Fruit fly (Drosophila melanogaster) whole organism, embryonic: Measurements from ENCODE around the gene Ldaf1.

Experiments
- Bdp1 ChIP-seq: fragments of 200-800 bp; sonication (Bioruptor generic); optimal IDR thresholded peaks from 3 replicates; lab custom pipeline; 2016; ENCODE audit warnings: missing biosample characterization, missing genetic modification characterization
- CG1024 ChIP-seq: fragments of 200-800 bp; sonication (Bioruptor generic); IDR thresholded peaks from 2 replicates; pipeline ENCODE4 v1.3.6; 2022; ENCODE audit warnings: missing biosample characterization, missing genetic modification characterization
- CG10654 ChIP-seq: fragments of 200-800 bp; sonication (Bioruptor generic); optimal IDR thresholded peaks from 2 replicates; lab custom pipeline; 2016; ENCODE audit warnings: missing biosample characterization, missing genetic modification characterization
- CG11723 ChIP-seq: fragments of 200-800 bp; sonication (Bioruptor generic); optimal IDR thresholded peaks from 2 replicates; lab custom pipeline; 2017; ENCODE audit warnings: missing biosample characterization, mild to moderate bottlenecking, missing genetic modification characterization
- CG12299 ChIP-seq: fragments of 200-800 bp; sonication (Bioruptor generic); optimal IDR thresholded peaks from 2 replicates; lab custom pipeline; 2018; ENCODE audit warnings: missing biosample characterization, mild to moderate bottlenecking, missing genetic modification characterization
- CG1233 ChIP-seq: fragments of 200-800 bp; sonication (Bioruptor generic); optimal IDR thresholded peaks from 4 replicates; lab custom pipeline; 2018; ENCODE audit warnings: missing biosample characterization, mild to moderate bottlenecking, missing genetic modification characterization
- CG12391 ChIP-seq: fragments of 200-800 bp; sonication (Bioruptor generic); optimal IDR thresholded peaks from 3 replicates; lab custom pipeline; 2018; ENCODE audit warnings: missing biosample characterization, mild to moderate bottlenecking, missing genetic modification characterization, moderate library complexity
- CG14014 ChIP-seq: fragments of 200-800 bp; sonication (Bioruptor generic); IDR thresholded peaks from 2 replicates; pipeline ENCODE4 v1.3.6; 2022; ENCODE audit warnings: missing biosample characterization, missing genetic modification characterization
- CG14441 ChIP-seq: fragments of 200-800 bp; sonication (Bioruptor generic); IDR thresholded peaks from 2 replicates; pipeline ENCODE4 v1.3.6; 2022; ENCODE audit warnings: missing biosample characterization, missing genetic modification characterization
- CG14710 ChIP-seq: fragments of 200-800 bp; sonication (Bioruptor generic); optimal IDR thresholded peaks from 3 replicates; lab custom pipeline; 2019; ENCODE audit warnings: missing biosample characterization, mild to moderate bottlenecking, missing genetic modification characterization, moderate library complexity
- CG16779 ChIP-seq: fragments of 200-800 bp; sonication (Bioruptor generic); IDR thresholded peaks from 2 replicates; pipeline ENCODE4 v1.3.6; 2022; ENCODE audit warnings: missing biosample characterization, missing genetic modification characterization
- CG17359 ChIP-seq: fragments of 200-800 bp; sonication (Bioruptor generic); optimal IDR thresholded peaks from 3 replicates; lab custom pipeline; 2018; ENCODE audit warnings: missing biosample characterization, mild to moderate bottlenecking, missing genetic modification characterization, moderate library complexity
- CG17385 ChIP-seq: fragments of 200-800 bp; sonication (Bioruptor generic); optimal IDR thresholded peaks from 3 replicates; lab custom pipeline; 2018; ENCODE audit warnings: missing biosample characterization, mild to moderate bottlenecking, missing genetic modification characterization
- CG1832 ChIP-seq: fragments of 200-800 bp; sonication (Bioruptor generic); optimal IDR thresholded peaks from 2 replicates; lab custom pipeline; 2017; ENCODE audit warnings: missing biosample characterization, mild to moderate bottlenecking, missing genetic modification characterization, inconsistent platforms
- CG18476 ChIP-seq: fragments of 200-800 bp; sonication (Bioruptor generic); optimal IDR thresholded peaks from 2 replicates; lab custom pipeline; 2016; ENCODE audit warnings: missing biosample characterization, mild to moderate bottlenecking, missing genetic modification characterization
- CG18599 ChIP-seq: fragments of 200-800 bp; sonication (Bioruptor generic); optimal IDR thresholded peaks from 3 replicates; lab custom pipeline; 2017; ENCODE audit warnings: missing biosample characterization, missing genetic modification characterization, mild to moderate bottlenecking, moderate library complexity, missing genetic modification reagents
- CG2678 ChIP-seq: fragments of 200-800 bp; sonication (Bioruptor generic); optimal IDR thresholded peaks from 3 replicates; lab custom pipeline; 2019; ENCODE audit warnings: missing biosample characterization, mild to moderate bottlenecking, missing genetic modification characterization, moderate library complexity
- CG3163 ChIP-seq: fragments of 200-800 bp; sonication (Bioruptor generic); optimal IDR thresholded peaks from 3 replicates; lab custom pipeline; 2016; ENCODE audit warnings: missing biosample characterization, missing genetic modification characterization
- CG4282 ChIP-seq: fragments of 200-800 bp; sonication (Bioruptor generic); optimal IDR thresholded peaks from 2 replicates; lab custom pipeline; 2016; ENCODE audit warnings: missing biosample characterization, missing genetic modification characterization
- CG4707 ChIP-seq: fragments of 200-800 bp; sonication (Bioruptor generic); optimal IDR thresholded peaks from 2 replicates; lab custom pipeline; 2018; ENCODE audit warnings: missing biosample characterization, mild to moderate bottlenecking, missing genetic modification characterization, moderate library complexity
- CG4820 ChIP-seq: fragments of 200-800 bp; sonication (Bioruptor generic); optimal IDR thresholded peaks from 3 replicates; lab custom pipeline; 2016; ENCODE audit warnings: missing biosample characterization, missing genetic modification characterization
- CG6175 ChIP-seq: fragments of 200-800 bp; sonication (Bioruptor generic); IDR thresholded peaks from 3 replicates; pipeline ENCODE4 v1.3.6; 2022; ENCODE audit warnings: missing biosample characterization, missing genetic modification characterization
- CG6791 ChIP-seq: fragments of 200-800 bp; sonication (Bioruptor generic); IDR thresholded peaks from 3 replicates; pipeline ENCODE4 v1.3.6; 2022; ENCODE audit warnings: missing biosample characterization, missing genetic modification characterization; ENCODE audit not compliant: partially characterized antibody
- Chrac-16 ChIP-seq: fragments of 200-800 bp; sonication (Bioruptor generic); optimal IDR thresholded peaks from 3 replicates; lab custom pipeline; 2016; ENCODE audit warnings: missing biosample characterization, missing genetic modification characterization
- Dek ChIP-seq: fragments of 200-800 bp; sonication (Bioruptor generic); optimal IDR thresholded peaks from 3 replicates; lab custom pipeline; 2019; ENCODE audit warnings: missing biosample characterization, mild to moderate bottlenecking, missing genetic modification characterization, moderate library complexity
- Dll ChIP-seq: fragments of 200-800 bp; sonication (Bioruptor generic); IDR thresholded peaks from 4 replicates; pipeline ENCODE4 v1.3.6; 2022; ENCODE audit warnings: missing biosample characterization, missing genetic modification characterization; ENCODE audit not compliant: partially characterized antibody
- Dref ChIP-seq: fragments of 200-800 bp; sonication (Bioruptor generic); IDR thresholded peaks from 2 replicates; pipeline ENCODE4 v1.3.6; 2022; ENCODE audit warnings: missing biosample characterization, missing genetic modification characterization
- E2f1 ChIP-seq: fragments of 200-800 bp; sonication (Bioruptor generic); IDR thresholded peaks from 2 replicates; pipeline ENCODE4 v1.3.6; 2022; ENCODE audit warnings: missing biosample characterization, missing genetic modification characterization
- Fer1 ChIP-seq: fragments of 200-800 bp; sonication (Bioruptor generic); optimal IDR thresholded peaks from 2 replicates; lab custom pipeline; 2017; ENCODE audit warnings: missing biosample characterization, mild to moderate bottlenecking, missing genetic modification characterization
- MBD-R2 ChIP-seq: fragments of 200-800 bp; sonication (Bioruptor generic); IDR thresholded peaks from 2 replicates; pipeline ENCODE4 v1.3.6; 2022; ENCODE audit warnings: missing biosample characterization, missing genetic modification characterization
- Nf-YB ChIP-seq: fragments of 200-800 bp; sonication (Bioruptor generic); optimal IDR thresholded peaks from 3 replicates; lab custom pipeline; 2019; ENCODE audit warnings: missing biosample characterization, mild to moderate bottlenecking, missing genetic modification characterization, moderate library complexity
- Pdp1 ChIP-seq, 2 experiments: fragments of 200-800 bp; sonication (Bioruptor generic); optimal IDR thresholded peaks; 3 replicates each; lab custom pipeline; 2016; ENCODE audit warnings: missing biosample characterization in 2 of 2, missing genetic modification characterization in 2 of 2, mild to moderate bottlenecking in 1 of 2, moderate library complexity in 1 of 2
- Ravus ChIP-seq: fragments of 200-800 bp; sonication (Bioruptor generic); IDR thresholded peaks from 2 replicates; pipeline ENCODE4 v1.3.6; 2022; ENCODE audit warnings: missing biosample characterization, missing genetic modification characterization
- Sin3A ChIP-seq: fragments of >200 bp; optimal IDR thresholded peaks from 2 replicates; lab custom pipeline; 2018
- Trl ChIP-seq, 3 experiments: fragments of >200 bp in 2 of 3; fragments of 200-800 bp in 1 of 3; sonication (Bioruptor generic) in 1 of 3; optimal IDR thresholded peaks; 2 replicates in 1 of 3; 3 replicates in 2 of 3; lab custom pipeline; 2016 to 2017; ENCODE audit warnings: missing biosample characterization in 1 of 3, missing genetic modification characterization in 1 of 3
- ara ChIP-seq: fragments of 200-800 bp; sonication (Bioruptor generic); IDR thresholded peaks from 2 replicates; pipeline ENCODE4 v1.3.6; 2022; ENCODE audit warnings: missing biosample characterization, missing genetic modification characterization
- bigmax ChIP-seq: fragments of 200-800 bp; sonication (Bioruptor generic); optimal IDR thresholded peaks from 2 replicates; lab custom pipeline; 2018; ENCODE audit warnings: missing biosample characterization, mild to moderate bottlenecking, missing genetic modification characterization
- cg ChIP-seq: fragments of 200-800 bp; sonication (Bioruptor generic); optimal IDR thresholded peaks from 3 replicates; lab custom pipeline; 2019; ENCODE audit warnings: missing biosample characterization, mild to moderate bottlenecking, missing genetic modification characterization, moderate library complexity
- corto ChIP-seq: fragments of 200-800 bp; sonication (Bioruptor generic); optimal IDR thresholded peaks from 2 replicates; lab custom pipeline; 2016; ENCODE audit warnings: missing biosample characterization, mild to moderate bottlenecking, missing genetic modification characterization, moderate library complexity
- da ChIP-seq: fragments of 200-800 bp; sonication (Bioruptor generic); optimal IDR thresholded peaks from 2 replicates; lab custom pipeline; 2016; ENCODE audit warnings: missing biosample characterization, missing genetic modification characterization
- dm ChIP-seq: fragments of 200-800 bp; sonication (Bioruptor generic); optimal IDR thresholded peaks from 3 replicates; lab custom pipeline; 2016; ENCODE audit warnings: missing biosample characterization, missing genetic modification characterization
- dmrt11E ChIP-seq: fragments of 200-800 bp; sonication (Bioruptor generic); optimal IDR thresholded peaks from 3 replicates; lab custom pipeline; 2018; ENCODE audit warnings: missing biosample characterization, mild to moderate bottlenecking, missing genetic modification characterization, moderate library complexity
- ems ChIP-seq: fragments of 200-800 bp; sonication (Bioruptor generic); optimal IDR thresholded peaks from 3 replicates; lab custom pipeline; 2016; ENCODE audit warnings: missing biosample characterization, missing genetic modification characterization
- fu2 ChIP-seq: fragments of 200-800 bp; sonication (Bioruptor generic); optimal IDR thresholded peaks from 2 replicates; lab custom pipeline; 2016; ENCODE audit warnings: missing biosample characterization, missing genetic modification characterization
- jigr1 ChIP-seq: fragments of 200-800 bp; sonication (Bioruptor generic); IDR thresholded peaks from 3 replicates; pipeline ENCODE4 v1.3.6; 2022; ENCODE audit warnings: missing biosample characterization, missing genetic modification characterization
- jumu ChIP-seq: fragments of 200-800 bp; sonication (Bioruptor generic); optimal IDR thresholded peaks from 3 replicates; lab custom pipeline; 2016; ENCODE audit warnings: missing biosample characterization, missing genetic modification characterization
- sima ChIP-seq: fragments of 200-800 bp; sonication (Bioruptor generic); optimal IDR thresholded peaks from 2 replicates; lab custom pipeline; 2016; ENCODE audit warnings: missing biosample characterization, missing genetic modification characterization
- tna ChIP-seq: fragments of 200-800 bp; sonication (Bioruptor generic); IDR thresholded peaks from 2 replicates; pipeline ENCODE4 v1.3.6; 2022; ENCODE audit warnings: missing biosample characterization, missing genetic modification characterization; ENCODE audit not compliant: partially characterized antibody
- wdn ChIP-seq: fragments of 200-800 bp; sonication (Bioruptor generic); IDR thresholded peaks from 2 replicates; pipeline ENCODE4 v1.3.6; 2022; ENCODE audit warnings: missing biosample characterization, missing genetic modification characterization
- wek ChIP-seq: fragments of 200-800 bp; sonication (Bioruptor generic); optimal IDR thresholded peaks from 3 replicates; lab custom pipeline; 2018; ENCODE audit warnings: missing biosample characterization, mild to moderate bottlenecking, missing genetic modification characterization, moderate library complexity

Gene Ldaf1

dm6 chrX:1861620-1862184, 40.0 kb downstream of the Ldaf1 start, which contains the start of gene deltaCOP (continued):
- no peak for TF ChIP-seq CG1832
- TF ChIP-seq CG2678 = no peak
- peak; percentile 85 for TF ChIP-seq Sin3A (lab: Kevin White, UChicago)
- TF ChIP-seq fu2 = peak; percentile 94
- TF ChIP-seq CG14441 (GFP tag; lab: Robert Waterston, UW) = peak; percentile 75
- TF ChIP-seq CG12391 (tag; lab: Kevin White, UChicago) = peak; percentile 78
- peak; percentile 83 for TF ChIP-seq CG14014 (GFP tag; lab: Robert Waterston, UW)
- TF ChIP-seq Nf-YB (GFP tag; lab: Kevin White, UChicago) = peak; percentile 50
- peak; percentile 65 for TF ChIP-seq cg
- TF ChIP-seq CG4707 (GFP tag; lab: Kevin White, UChicago) = no peak
- TF ChIP-seq CG4820 = peak; percentile 80
- TF ChIP-seq da (GFP tag; lab: Kevin White, UChicago) = peak; percentile 88
- no peak for TF ChIP-seq CG16779 (GFP tag; lab: Robert Waterston, UW)
- TF ChIP-seq CG6175 (GFP tag; lab: Robert Waterston, UW) = peak; percentile 79
- peak; percentile 91 for TF ChIP-seq jumu (GFP tag; lab: Kevin White, UChicago)
- TF ChIP-seq Chrac-16 (GFP tag; lab: Kevin White, UChicago) = peak; percentile 87
- TF ChIP-seq corto (GFP tag; lab: Kevin White, UChicago) = no peak
- peak; percentile 74 for TF ChIP-seq E2f1
- TF ChIP-seq wdn (GFP tag; lab: Robert Waterston, UW) = peak; percentile 81
- TF ChIP-seq CG14710 (tag; lab: Kevin White, UChicago) = peak; percentile 64
- peak; percentile 88 for TF ChIP-seq ems
- TF ChIP-seq CG18476 (GFP tag; lab: Kevin White, UChicago) = peak; percentile 78
- TF ChIP-seq CG1233 = peak; percentile 73
- no peak for TF ChIP-seq CG6791 (GFP tag; lab: Robert Waterston, UW)
- peak; percentile 85 to 91 for TF ChIP-seq Pdp1 (GFP tag; optimal IDR thresholded peaks at IDR 0.05; lab: Kevin White, UChicago)
- TF ChIP-seq CG10654 (GFP tag; lab: Kevin White, UChicago) = peak; percentile 78
- TF ChIP-seq CG11723 (GFP tag; lab: Kevin White, UChicago) = peak; percentile 53
- TF ChIP-seq CG3163 (GFP tag; lab: Kevin White, UChicago) = peak; percentile 68
- no peak for TF ChIP-seq Trl (optimal IDR thresholded peaks at IDR 0.05; lab: Kevin White, UChicago)
- TF ChIP-seq Trl (GFP tag; optimal IDR thresholded peaks at IDR 0.05; lab: Kevin White, UChicago) = peak; percentile 87
- TF ChIP-seq Ravus (GFP tag; lab: Robert Waterston, UW) = peak; percentile 24; the same call in 1 of the 2 replicates
- TF ChIP-seq Dref = 0 out of 2 replicates have a peak, but pooled peaks have one; percentile 26
- TF ChIP-seq CG4282 (GFP tag; lab: Kevin White, UChicago) = peak; percentile 87
- TF ChIP-seq MBD-R2 = peak; percentile 83
- peak; percentile 76 for TF ChIP-seq CG17359 (tag; lab: Kevin White, UChicago)
- peak; percentile 69 for TF ChIP-seq CG17385
- no peak for TF ChIP-seq tna (GFP tag; lab: Robert Waterston, UW)
- no peak for TF ChIP-seq CG18599 (GFP tag; lab: Kevin White, UChicago)
- peak; percentile 32; the same call in 1 of the 4 replicates for TF ChIP-seq Dll (GFP tag; lab: Robert Waterston, UW)
- TF ChIP-seq ara (GFP tag; lab: Robert Waterston, UW) = no peak
- TF ChIP-seq bigmax (GFP tag; lab: Kevin White, UChicago) = no peak
- no peak for TF ChIP-seq sima (GFP tag; lab: Kevin White, UChicago)
- TF ChIP-seq CG1024 = peak; percentile 52; the same call in 1 of the 2 replicates
- TF ChIP-seq CG12299 = no peak
- TF ChIP-seq Dek (tag; lab: Kevin White, UChicago) = peak; percentile 74
- peak; percentile 37 for TF ChIP-seq wek (GFP tag; lab: Kevin White, UChicago)
- TF ChIP-seq dm = peak; percentile 89
- peak; percentile 66 for TF ChIP-seq dmrt11E (tag; lab: Kevin White, UChicago)
- peak; percentile 78 for TF ChIP-seq Fer1 (GFP tag; lab: Kevin White, UChicago)
- TF ChIP-seq jigr1 = peak; percentile 67
- TF ChIP-seq Bdp1 (GFP tag; lab: Kevin White, UChicago) = peak; percentile 83
